Worm (Caenorhabditis elegans): ENCODE results near the gene Y26G10.6.

DNA sequence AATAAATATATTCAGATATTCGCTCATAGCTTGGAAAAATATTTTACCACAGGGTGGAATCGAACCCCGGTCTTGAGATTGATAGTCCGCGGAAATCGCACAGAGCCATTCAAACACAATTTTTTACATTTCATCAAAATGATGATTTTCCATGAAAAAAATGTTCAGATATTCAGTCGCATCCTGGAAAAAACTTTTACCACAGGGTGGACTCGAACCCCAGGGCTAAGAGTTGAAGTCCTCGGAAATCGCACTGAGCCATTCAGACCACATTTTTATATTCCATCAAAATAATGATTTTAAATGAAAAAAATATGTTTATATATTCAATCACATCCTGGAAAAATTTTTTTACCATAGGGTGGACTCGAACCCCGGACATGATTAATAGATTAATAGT, 22.8 kb downstream of the Y26G10.6 start:
- TF ChIP-seq lin-1 (GFP tag; IDR thresholded peaks at IDR 0.05) (no peak), unc-62 (GFP tag; optimal IDR thresholded peaks at IDR 0.05 in 1 of 2) (no peak), unc-62 (tag; optimal IDR thresholded peaks at IDR 0.05) (no peak), ztf-7 (tag; optimal IDR thresholded peaks at IDR 0.05) (no peak), zfp-3 (GFP tag; conservative IDR thresholded peaks at IDR 0.05) (no peak), egl-43 (GFP tag; IDR thresholded peaks at IDR 0.05) (no peak), fos-1 (tag; optimal IDR thresholded peaks at IDR 0.05) (no peak), dve-1 (tag; optimal IDR thresholded peaks at IDR 0.05; ENCODE audit: insufficient read depth) (no peak), ztf-11 (tag; optimal IDR thresholded peaks at IDR 0.05) (no peak), mdl-1 (tag; optimal IDR thresholded peaks at IDR 0.05) (no peak), R02D3.7 (tag; optimal IDR thresholded peaks at IDR 0.05) (no peak), daf-8 (GFP tag; IDR thresholded peaks at IDR 0.05) (no peak)
